Worm (Caenorhabditis elegans) whole organism, L4 larva: Measurements from ENCODE around the gene cwn-2.

Experiments used
- dpl-1 ChIP-seq: fragments of 150-350 bp; optimal IDR thresholded peaks from 2 replicates; lab custom pipeline; 2014; ENCODE audit warnings: missing biosample characterization, missing genetic modification reagents, missing genetic modification characterization
- hif-1 ChIP-seq, 2 experiments: sonication (generic microtip); optimal IDR thresholded peaks; 2 replicates each; lab custom pipeline; 2016 to 2017; ENCODE audit warnings: missing compliant biosample characterization in 2 of 2, missing genetic modification characterization in 2 of 2, missing genetic modification reagents in 2 of 2, missing genotype in 2 of 2, mild to moderate bottlenecking in 1 of 2
- hlh-11 ChIP-seq: fragments of 200-800 bp; sonication (Bioruptor generic); optimal IDR thresholded peaks from 2 replicates; lab custom pipeline; 2018; ENCODE audit warnings: mild to moderate bottlenecking, missing genetic modification characterization, missing compliant biosample characterization
- mxl-2 ChIP-seq: fragments of 200-800 bp; sonication (Bioruptor generic); conservative IDR thresholded peaks from 2 replicates; pipeline ENCODE4 v1.3.6; 2022; ENCODE audit warnings: missing genetic modification reagents, missing genetic modification characterization, missing compliant biosample characterization
- unc-39 ChIP-seq: sonication (generic microtip); optimal IDR thresholded peaks from 2 replicates; lab custom pipeline; 2017; ENCODE audit warnings: missing biosample characterization, missing genetic modification characterization
- unc-62 ChIP-seq, 3 experiments: fragments of 150-350 bp in 1 of 3; sonication (generic microtip); optimal IDR thresholded peaks in 2 of 3; peaks in 1 of 3; 1 replicate in 1 of 3; 2 replicates in 2 of 3; lab custom pipeline; 2014 to 2017; ENCODE audit warnings: missing biosample characterization in 3 of 3, missing genetic modification characterization in 3 of 3, missing genetic modification reagents in 3 of 3, missing genotype in 1 of 3
- vab-7 ChIP-seq: fragments of 200-800 bp; sonication (Bioruptor generic); IDR thresholded peaks from 2 replicates; pipeline ENCODE4 v1.3.6; 2022; ENCODE audit warnings: missing genetic modification reagents, missing genetic modification characterization, missing compliant biosample characterization

ce11 chrIV:10048268-10048667 is 19.3 kb upstream of the cwn-2 start:
- TF ChIP-seq unc-62 (GFP tag; optimal IDR thresholded peaks at IDR 0.05 in 1 of 2; lab: Kevin White, UChicago) (no peak), unc-62 (tag; optimal IDR thresholded peaks at IDR 0.05; lab: Kevin White, UChicago) (no peak), vab-7 (GFP tag; lab: Robert Waterston, UW) (no peak), unc-39 (no peak), hlh-11 (tag; lab: Kevin White, UChicago) (no peak), mxl-2 (GFP tag; lab: Robert Waterston, UW) (no peak), hif-1 (tag; optimal IDR thresholded peaks at IDR 0.05; lab: Kevin White, UChicago) (no peak), dpl-1 (GFP tag; lab: Kevin White, UChicago) (no peak)
